Worm (Caenorhabditis elegans) whole organism, midembryonic: Measurements from ENCODE around the gene ant-1.1.
A peak's percentile ranks its signal among the peaks of the same experiment; 100 is the strongest.

Experiments
- T22C8.4 ChIP-seq: fragments of 200-800 bp; sonication (Bioruptor generic); IDR thresholded peaks from 2 replicates; pipeline ENCODE4 v1.3.6; 2022; ENCODE audit warnings: missing genetic modification characterization, missing compliant biosample characterization
- cog-1 ChIP-seq: sonication (generic microtip); optimal IDR thresholded peaks from 2 replicates; lab custom pipeline; 2016; ENCODE audit warnings: missing genetic modification characterization, missing compliant biosample characterization
- flt-1 ChIP-seq: fragments of 200-800 bp; sonication (Bioruptor generic); IDR thresholded peaks from 2 replicates; pipeline ENCODE4 v1.3.6; 2022; ENCODE audit warnings: missing genetic modification characterization, missing compliant biosample characterization
- klf-2 ChIP-seq: fragments of 200-800 bp; sonication (Bioruptor generic); conservative IDR thresholded peaks from 2 replicates; pipeline ENCODE4 v1.3.6; 2022; ENCODE audit warnings: missing genetic modification reagents, missing genetic modification characterization, missing compliant biosample characterization
- med-1 ChIP-seq: sonication (generic microtip); optimal IDR thresholded peaks from 2 replicates; lab custom pipeline; 2017; ENCODE audit warnings: missing genetic modification characterization, mild to moderate bottlenecking, missing compliant biosample characterization, antibody characterized with exemption, missing genetic modification reagents; ENCODE audit not compliant: insufficient read depth
- ref-1 ChIP-seq: fragments of 200-800 bp; sonication (Bioruptor generic); conservative IDR thresholded peaks from 2 replicates; pipeline ENCODE4 v1.3.6; 2022; ENCODE audit warnings: missing genetic modification reagents, missing genetic modification characterization, missing compliant biosample characterization
- tab-1 ChIP-seq: fragments of 200-800 bp; sonication (Bioruptor generic); IDR thresholded peaks from 2 replicates; pipeline ENCODE4 v1.3.6; 2022; ENCODE audit warnings: missing genetic modification characterization, missing compliant biosample characterization
- ztf-23 ChIP-seq: fragments of 200-800 bp; sonication (Bioruptor generic); IDR thresholded peaks from 2 replicates; pipeline ENCODE4 v1.3.6; 2022; ENCODE audit warnings: missing genetic modification reagents, missing genetic modification characterization, missing compliant biosample characterization
- ztf-29 ChIP-seq: fragments of 200-800 bp; sonication (Bioruptor generic); IDR thresholded peaks from 2 replicates; pipeline ENCODE4 v1.3.6; 2022; ENCODE audit warnings: missing genetic modification reagents, missing genetic modification characterization, missing compliant biosample characterization

ant-1.1 gene

DNA sequence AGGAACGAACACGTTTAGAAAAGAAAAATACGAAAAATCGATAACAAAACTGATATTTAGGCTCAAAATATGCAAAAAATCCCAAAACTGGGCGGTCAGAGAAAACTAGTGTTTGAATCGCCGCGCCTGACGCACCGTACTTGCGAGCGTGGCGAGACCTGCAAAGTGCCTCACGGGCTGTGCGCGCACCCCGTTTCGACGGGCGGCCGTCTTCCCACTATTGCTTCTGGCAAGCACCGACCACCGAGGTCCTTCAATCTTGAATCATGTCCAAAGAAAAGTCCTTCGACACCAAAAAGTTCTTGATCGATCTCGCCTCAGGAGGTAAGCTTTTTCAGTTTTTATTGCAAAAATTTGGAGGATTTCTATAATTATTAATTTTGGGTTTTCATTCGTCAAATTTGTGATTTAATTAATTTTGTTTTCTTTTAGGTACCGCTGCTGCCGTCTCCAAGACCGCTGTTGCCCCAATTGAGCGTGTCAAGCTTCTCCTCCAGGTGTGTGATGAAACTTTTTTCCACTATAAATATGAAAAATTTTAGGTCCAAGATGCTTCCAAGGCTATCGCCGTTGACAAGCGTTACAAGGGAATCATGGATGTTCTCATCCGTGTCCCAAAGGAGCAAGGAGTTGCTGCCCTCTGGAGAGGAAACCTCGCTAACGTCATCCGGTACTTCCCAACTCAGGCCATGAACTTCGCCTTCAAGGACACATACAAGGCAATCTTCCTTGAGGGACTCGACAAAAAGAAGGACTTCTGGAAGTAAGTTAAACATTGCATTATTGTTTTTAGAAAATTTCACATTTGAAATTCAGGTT, at the start of gene ant-1.1:
Gene ant-1.1, plus strand, starts transcription at position 199 of the 819 bp plus-strand sequence.
- TF ChIP-seq cog-1 (tag; lab: Kevin White, UChicago) (no peak), tab-1 (GFP tag; lab: Robert Waterston, UW) (no peak), T22C8.4 (GFP tag; lab: Robert Waterston, UW) (peak; percentile 39), flt-1 (GFP tag; lab: Robert Waterston, UW) (peak; percentile 85), ztf-23 (peak; percentile 85), med-1 (GFP tag; lab: Kevin White, UChicago) (no peak), klf-2 (GFP tag; lab: Robert Waterston, UW) (peak; percentile 58; the same call in 1 of the 2 replicates), ztf-29 (GFP tag; lab: Robert Waterston, UW) (0 out of 2 replicates have a peak, but pooled peaks have one; percentile 28), ref-1 (GFP tag; lab: Robert Waterston, UW) (no peak)

ce11 chrIII:13418975-13419374, 44.0 kb upstream of the ant-1.1 start:
- TF ChIP-seq klf-2 (GFP tag; lab: Robert Waterston, UW) = no peak
- no peak for TF ChIP-seq ref-1 (GFP tag; lab: Robert Waterston, UW)
- no peak for TF ChIP-seq cog-1 (tag; lab: Kevin White, UChicago)
- no peak for TF ChIP-seq ztf-29 (GFP tag; lab: Robert Waterston, UW)
- TF ChIP-seq ztf-23 = no peak
- TF ChIP-seq med-1 (GFP tag; lab: Kevin White, UChicago) = no peak
- no peak for TF ChIP-seq T22C8.4 (GFP tag; lab: Robert Waterston, UW)
- TF ChIP-seq tab-1 (GFP tag; lab: Robert Waterston, UW) = no peak
- TF ChIP-seq flt-1 (GFP tag; lab: Robert Waterston, UW) = no peak

- TF ChIP-seq ztf-29 (GFP tag; lab: Robert Waterston, UW) (no peak), tab-1 (GFP tag; lab: Robert Waterston, UW) (no peak), ztf-23 (no peak), flt-1 (GFP tag; lab: Robert Waterston, UW) (no peak), klf-2 (GFP tag; lab: Robert Waterston, UW) (no peak), ref-1 (GFP tag; lab: Robert Waterston, UW) (no peak), med-1 (GFP tag; lab: Kevin White, UChicago) (no peak), cog-1 (tag; lab: Kevin White, UChicago) (no peak), T22C8.4 (GFP tag; lab: Robert Waterston, UW) (no peak)
Measured at ce11 chrIII:13423414-13423813, 39.5 kb upstream of the ant-1.1 start, which contains the start of gene exo-1. Gene exo-1 (plus strand): TSS chrIII:13423514.

ce11 chrIII:13426036-13426435, 36.9 kb upstream of the ant-1.1 start, which contains the start of gene cope-1:
Gene cope-1 (plus strand): TSS chrIII:13426264.
- TF ChIP-seq T22C8.4 (GFP tag; lab: Robert Waterston, UW) (no peak), ztf-23 (no peak), cog-1 (tag; lab: Kevin White, UChicago) (no peak), ztf-29 (GFP tag; lab: Robert Waterston, UW) (no peak), tab-1 (GFP tag; lab: Robert Waterston, UW) (no peak), ref-1 (GFP tag; lab: Robert Waterston, UW) (no peak), flt-1 (GFP tag; lab: Robert Waterston, UW) (no peak)

DNA sequence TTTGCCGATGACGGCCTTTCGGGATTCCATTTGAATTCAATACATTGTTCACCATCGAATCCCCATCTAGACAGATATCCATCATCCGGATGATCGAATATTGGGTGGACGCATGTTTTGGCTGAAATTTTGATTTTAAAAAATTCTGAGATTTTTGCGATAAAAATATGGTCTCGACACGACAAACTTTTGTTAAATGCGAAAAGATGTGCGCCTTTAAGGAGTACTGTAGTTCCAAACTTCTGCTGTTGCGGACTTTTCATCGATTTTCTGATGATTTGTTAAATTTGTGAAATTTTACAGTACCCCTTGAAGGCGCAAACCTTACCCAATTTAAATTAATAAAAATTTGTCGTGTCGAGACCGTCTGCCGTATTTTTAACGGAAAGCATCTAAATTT, 35.1 kb upstream of the ant-1.1 start:
- no peak for TF ChIP-seq ztf-23

ce11 chrIII:13429668-13430067, 33.3 kb upstream of the ant-1.1 start, which contains the start of gene bli-5:
Gene bli-5 (minus strand): TSS chrIII:13429768.
- TF ChIP-seq cog-1 (tag; lab: Kevin White, UChicago) = no peak
- no peak for TF ChIP-seq flt-1 (GFP tag; lab: Robert Waterston, UW)
- TF ChIP-seq med-1 (GFP tag; lab: Kevin White, UChicago) = no peak
- TF ChIP-seq tab-1 (GFP tag; lab: Robert Waterston, UW) = no peak
- TF ChIP-seq ztf-29 (GFP tag; lab: Robert Waterston, UW) = no peak
- no peak for TF ChIP-seq ztf-23
- no peak for TF ChIP-seq ref-1 (GFP tag; lab: Robert Waterston, UW)
- TF ChIP-seq T22C8.4 (GFP tag; lab: Robert Waterston, UW) = no peak
- TF ChIP-seq klf-2 (GFP tag; lab: Robert Waterston, UW) = no peak

ce11 chrIII:13430162-13430561, 32.8 kb upstream of the ant-1.1 start, which contains the start of gene trf-1:
Gene trf-1 (plus strand): TSS chrIII:13430462.
- TF ChIP-seq med-1 (GFP tag; lab: Kevin White, UChicago) = no peak
- TF ChIP-seq tab-1 (GFP tag; lab: Robert Waterston, UW) = no peak
- TF ChIP-seq cog-1 (tag; lab: Kevin White, UChicago) = no peak
- no peak for TF ChIP-seq flt-1 (GFP tag; lab: Robert Waterston, UW)
- TF ChIP-seq ref-1 (GFP tag; lab: Robert Waterston, UW) = no peak
- TF ChIP-seq ztf-29 (GFP tag; lab: Robert Waterston, UW) = no peak
- TF ChIP-seq ztf-23 = no peak
- TF ChIP-seq klf-2 (GFP tag; lab: Robert Waterston, UW) = no peak
- TF ChIP-seq T22C8.4 (GFP tag; lab: Robert Waterston, UW) = no peak

DNA sequence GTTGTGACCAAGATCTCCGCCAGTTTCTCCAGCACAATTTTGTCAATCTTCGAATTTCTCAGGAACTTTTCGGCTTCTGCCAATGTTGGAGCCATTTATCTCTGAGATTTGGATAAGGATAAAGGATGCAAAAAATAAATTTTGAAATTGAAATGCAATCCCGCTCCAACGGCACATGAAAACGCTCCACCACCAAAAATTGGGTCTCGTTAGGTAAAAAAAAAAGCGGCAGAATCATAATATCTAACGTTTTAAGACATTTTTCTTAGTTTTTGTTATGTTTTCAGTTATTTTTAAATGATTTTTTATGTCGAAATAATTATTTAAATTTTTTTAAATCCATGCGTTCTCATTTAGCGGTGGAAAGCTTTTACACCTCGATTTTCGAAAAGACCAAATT, 28.6 kb upstream of the ant-1.1 start, which contains the start of gene F45G2.7:
Gene F45G2.7, minus strand, starts transcription at position 101 of the 400 bp plus-strand sequence.
- TF ChIP-seq med-1 (GFP tag; lab: Kevin White, UChicago) (no peak), klf-2 (GFP tag; lab: Robert Waterston, UW) (no peak), ztf-23 (no peak), T22C8.4 (GFP tag; lab: Robert Waterston, UW) (no peak), tab-1 (GFP tag; lab: Robert Waterston, UW) (no peak), ztf-29 (GFP tag; lab: Robert Waterston, UW) (no peak), cog-1 (tag; lab: Kevin White, UChicago) (no peak), flt-1 (GFP tag; lab: Robert Waterston, UW) (no peak), ref-1 (GFP tag; lab: Robert Waterston, UW) (no peak)
